Worm (Caenorhabditis elegans) whole organism, young adult: ENCODE measurements around the gene tos-1.

Source experiments
- F57A8.1 ChIP-seq: fragments of 200-800 bp; sonication (Bioruptor generic); optimal IDR thresholded peaks from 2 replicates; lab custom pipeline; 2018; ENCODE audit warnings: mild to moderate bottlenecking, missing genetic modification characterization, moderate library complexity, missing compliant biosample characterization
- T07F8.4 ChIP-seq: sonication (generic microtip); optimal IDR thresholded peaks from 2 replicates; lab custom pipeline; 2016; ENCODE audit warnings: mild to moderate bottlenecking, missing genetic modification characterization, moderate library complexity, missing compliant biosample characterization
- ama-1 ChIP-seq, 3 experiments: fragments of 150-350 bp in 1 of 3; sonication (generic microtip) in 2 of 3; optimal IDR thresholded peaks; 2 replicates each; lab custom pipeline; 2014 to 2018; ENCODE audit warnings: missing biosample characterization in 2 of 3, missing genetic modification characterization in 2 of 3, missing genetic modification reagents in 2 of 3
- attf-6 ChIP-seq: fragments of 200-800 bp; sonication (Bioruptor generic); IDR thresholded peaks from 2 replicates; pipeline ENCODE4 v1.3.6; 2022; ENCODE audit warnings: missing genetic modification reagents, missing genetic modification characterization, missing compliant biosample characterization
- ceh-27 ChIP-seq: fragments of 200-800 bp; sonication (Bioruptor generic); optimal IDR thresholded peaks from 2 replicates; lab custom pipeline; 2018; ENCODE audit warnings: mild to moderate bottlenecking, missing genetic modification characterization, moderate library complexity, missing compliant biosample characterization
- egrh-3 ChIP-seq: fragments of 200-800 bp; sonication (Bioruptor generic); IDR thresholded peaks from 2 replicates; pipeline ENCODE4 v1.3.6; 2022; ENCODE audit warnings: missing genetic modification reagents, missing genetic modification characterization, missing compliant biosample characterization
- ets-4 ChIP-seq: fragments of 200-800 bp; sonication (Bioruptor generic); optimal IDR thresholded peaks from 2 replicates; lab custom pipeline; 2018; ENCODE audit warnings: mild to moderate bottlenecking, missing genetic modification characterization, missing compliant biosample characterization
- madf-6 ChIP-seq: fragments of 200-800 bp; sonication (Bioruptor generic); IDR thresholded peaks from 2 replicates; pipeline ENCODE4 v1.3.6; 2022; ENCODE audit warnings: missing genetic modification reagents, missing genetic modification characterization, missing compliant biosample characterization
- mcd-1 ChIP-seq: fragments of 200-800 bp; sonication (Bioruptor generic); IDR thresholded peaks from 2 replicates; pipeline ENCODE4 v1.3.6; 2022; ENCODE audit warnings: missing genetic modification reagents, missing genetic modification characterization, missing compliant biosample characterization
- nhr-120 ChIP-seq: fragments of 200-800 bp; sonication (Bioruptor generic); IDR thresholded peaks from 2 replicates; pipeline ENCODE4 v1.3.6; 2022; ENCODE audit warnings: missing genetic modification characterization, missing compliant biosample characterization
- snpc-4 ChIP-seq, 5 experiments: fragments of 150-350 bp in 1 of 5; sonication (generic microtip) in 4 of 5; optimal IDR thresholded peaks; 2 replicates each; lab custom pipeline; 2014 to 2018; ENCODE audit warnings: missing genetic modification characterization in 5 of 5, missing biosample characterization in 3 of 5, antibody characterized with exemption in 2 of 5, mild to moderate bottlenecking in 2 of 5, missing compliant biosample characterization in 2 of 5, missing genotype in 2 of 5, moderate library complexity in 2 of 5, missing genetic modification reagents in 1 of 5
- unc-62 ChIP-seq: fragments of 150-350 bp; optimal IDR thresholded peaks from 2 replicates; lab custom pipeline; 2014; ENCODE audit warnings: missing biosample characterization, missing genetic modification reagents, missing genetic modification characterization
- ztf-26 ChIP-seq: sonication (generic microtip); optimal IDR thresholded peaks from 2 replicates; lab custom pipeline; 2017; ENCODE audit warnings: missing genetic modification characterization, missing compliant biosample characterization

DNA sequence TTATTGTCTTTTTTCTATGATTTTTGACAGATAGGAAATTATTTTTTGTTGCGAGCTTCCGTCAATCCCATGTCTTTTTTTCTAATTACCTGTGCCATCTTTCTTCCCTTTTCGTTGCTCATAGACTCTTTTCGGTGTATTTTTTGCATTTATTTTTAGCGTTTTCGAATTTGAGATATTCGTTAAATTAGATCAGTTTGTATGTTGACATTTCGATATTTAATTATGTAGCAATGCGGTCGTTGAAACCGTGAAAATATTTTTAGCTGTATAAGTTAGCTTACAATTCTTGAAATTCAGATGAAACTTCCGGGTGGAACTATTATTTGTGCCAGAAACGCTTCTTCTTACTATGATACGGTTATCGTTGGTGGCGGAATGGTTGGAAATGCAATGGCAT, 7.5 kb downstream of the tos-1 start, which contains the start of gene coq-6:
- TF ChIP-seq ztf-26 (tag; lab: Kevin White, UChicago), result no peak
- TF ChIP-seq ceh-27 (GFP tag; lab: Kevin White, UChicago), result no peak
- no peak for TF ChIP-seq T07F8.4 (tag; lab: Kevin White, UChicago)
- no peak for TF ChIP-seq attf-6
- TF ChIP-seq madf-6 (GFP tag; lab: Robert Waterston, UW), result no peak
- no peak for TF ChIP-seq ama-1 (optimal IDR thresholded peaks at IDR 0.05; lab: Kevin White, UChicago)
- TF ChIP-seq ama-1 (GFP tag; optimal IDR thresholded peaks at IDR 0.05; lab: Kevin White, UChicago), result no peak
- TF ChIP-seq snpc-4 (GFP tag; optimal IDR thresholded peaks at IDR 0.05; lab: Kevin White, UChicago), result no peak
- TF ChIP-seq snpc-4 (tag; optimal IDR thresholded peaks at IDR 0.05; lab: Kevin White, UChicago), result no peak
- TF ChIP-seq unc-62 (GFP tag; lab: Kevin White, UChicago), result no peak
- no peak for TF ChIP-seq F57A8.1
- no peak for TF ChIP-seq ets-4
- no peak for TF ChIP-seq nhr-120 (GFP tag; lab: Robert Waterston, UW)
- no peak for TF ChIP-seq egrh-3
- TF ChIP-seq mcd-1 (GFP tag; lab: Robert Waterston, UW), result no peak
